Fruit fly (Drosophila melanogaster) whole organism, adult: ENCODE results near the gene CG32639.
A peak's percentile ranks its signal among the peaks of the same experiment; 100 is the strongest.

ENCODE experiments used
- CG11617 ChIP-seq: fragments of 200-800 bp; sonication (Bioruptor generic); optimal IDR thresholded peaks from 2 replicates; lab custom pipeline; 2017; ENCODE audit warnings: mild to moderate bottlenecking, missing biosample characterization, missing genetic modification reagents, missing genetic modification characterization
- CG12768 ChIP-seq: fragments of 200-800 bp; sonication (Bioruptor generic); optimal IDR thresholded peaks from 2 replicates; lab custom pipeline; 2017; ENCODE audit warnings: missing biosample characterization, missing genetic modification characterization, mild to moderate bottlenecking, moderate library complexity, missing genetic modification reagents
- CG14711 ChIP-seq: fragments of 200-800 bp; sonication (Bioruptor generic); optimal IDR thresholded peaks from 2 replicates; lab custom pipeline; 2018; ENCODE audit warnings: missing biosample characterization, mild to moderate bottlenecking, missing genetic modification characterization, moderate library complexity
- CG1620 ChIP-seq: fragments of 200-800 bp; sonication (Bioruptor generic); optimal IDR thresholded peaks from 2 replicates; lab custom pipeline; 2016; ENCODE audit warnings: missing biosample characterization, missing genetic modification characterization
- CG33017 ChIP-seq: fragments of 200-800 bp; sonication (Bioruptor generic); optimal IDR thresholded peaks from 2 replicates; lab custom pipeline; 2018; ENCODE audit warnings: missing biosample characterization, mild to moderate bottlenecking, missing genetic modification characterization, moderate library complexity
- CG5204 ChIP-seq: fragments of 200-800 bp; sonication (Bioruptor generic); optimal IDR thresholded peaks from 2 replicates; lab custom pipeline; 2016; ENCODE audit warnings: missing biosample characterization, missing genetic modification characterization
- CG7045 ChIP-seq: fragments of 200-800 bp; sonication (Bioruptor generic); optimal IDR thresholded peaks from 2 replicates; lab custom pipeline; 2017; ENCODE audit warnings: missing biosample characterization, mild to moderate bottlenecking, missing genetic modification characterization
- CG7101 ChIP-seq: fragments of 200-800 bp; sonication (Bioruptor generic); optimal IDR thresholded peaks from 2 replicates; lab custom pipeline; 2018; ENCODE audit warnings: missing biosample characterization, mild to moderate bottlenecking, missing genetic modification characterization, moderate library complexity
- Clk ChIP-seq: fragments of 200-800 bp; sonication (Bioruptor generic); optimal IDR thresholded peaks from 2 replicates; lab custom pipeline; 2017; ENCODE audit warnings: missing biosample characterization, missing genetic modification characterization
- Crg-1 ChIP-seq: fragments of 200-800 bp; sonication (Bioruptor generic); optimal IDR thresholded peaks from 2 replicates; lab custom pipeline; 2016; ENCODE audit warnings: missing biosample characterization, missing genetic modification characterization
- Hr96 ChIP-seq: fragments of 200-800 bp; sonication (Bioruptor generic); optimal IDR thresholded peaks from 2 replicates; lab custom pipeline; 2016; ENCODE audit warnings: missing biosample characterization, missing genetic modification characterization
- Mnt ChIP-seq: fragments of 200-800 bp; sonication (Bioruptor generic); optimal IDR thresholded peaks from 2 replicates; lab custom pipeline; 2016; ENCODE audit warnings: missing biosample characterization, mild to moderate bottlenecking, missing genetic modification characterization
- bab1 ChIP-seq: fragments of 200-800 bp; sonication (Bioruptor generic); optimal IDR thresholded peaks from 3 replicates; lab custom pipeline; 2019; ENCODE audit warnings: missing biosample characterization, mild to moderate bottlenecking, missing genetic modification characterization, moderate library complexity
- cic ChIP-seq: fragments of 200-800 bp; sonication (Bioruptor generic); optimal IDR thresholded peaks from 2 replicates; lab custom pipeline; 2017; ENCODE audit warnings: missing biosample characterization, mild to moderate bottlenecking, missing genetic modification characterization, moderate library complexity
- cnc ChIP-seq, 2 experiments: fragments of >200 bp; optimal IDR thresholded peaks; 2 replicates each; lab custom pipeline; 2017
- kay ChIP-seq: fragments of 200-800 bp; sonication (Bioruptor generic); peaks from one replicate; lab custom pipeline; 2016; ENCODE audit warnings: missing biosample characterization, missing genetic modification characterization, borderline replicate concordance
- ovo ChIP-seq: fragments of 200-800 bp; sonication (Bioruptor generic); optimal IDR thresholded peaks from 2 replicates; lab custom pipeline; 2016; ENCODE audit warnings: missing biosample characterization, missing genetic modification characterization
- pad ChIP-seq: fragments of 200-800 bp; sonication (Bioruptor generic); optimal IDR thresholded peaks from 3 replicates; lab custom pipeline; 2017; ENCODE audit warnings: missing biosample characterization, missing genetic modification characterization, mild to moderate bottlenecking, moderate library complexity, missing genetic modification reagents
- tj ChIP-seq: fragments of 200-800 bp; sonication (Bioruptor generic); optimal IDR thresholded peaks from 3 replicates; lab custom pipeline; 2017; ENCODE audit warnings: missing biosample characterization, mild to moderate bottlenecking, missing genetic modification characterization, moderate library complexity
- toe ChIP-seq: fragments of 200-800 bp; sonication (Bioruptor generic); optimal IDR thresholded peaks from 2 replicates; lab custom pipeline; 2016; ENCODE audit warnings: missing biosample characterization, missing genetic modification characterization

Gene CG32639

dm6 chrX:13220418-13220817 is 15.9 kb downstream of the CG32639 start:
- TF ChIP-seq kay (GFP tag; lab: Kevin White, UChicago) (peak; percentile 61), ovo (GFP tag; lab: Kevin White, UChicago) (no peak), CG33017 (tag; lab: Kevin White, UChicago) (no peak)

- TF ChIP-seq toe (no peak), Mnt (no peak)
Measured at dm6 chrX:13219290-13219689, 17.1 kb downstream of the CG32639 start.

dm6 chrX:13214056-13214455 is 22.3 kb downstream of the CG32639 start:
- TF ChIP-seq CG7045 (no peak), CG33017 (tag; lab: Kevin White, UChicago) (no peak), tj (GFP tag; lab: Kevin White, UChicago) (peak; percentile 16), kay (GFP tag; lab: Kevin White, UChicago) (peak; percentile 17), CG1620 (GFP tag; lab: Kevin White, UChicago) (peak; percentile 43), Mnt (peak; percentile 5), CG11617 (peak; percentile 6), CG14711 (tag; lab: Kevin White, UChicago) (peak; percentile 36), CG7101 (tag; lab: Kevin White, UChicago) (peak; percentile 37), bab1 (GFP tag; lab: Kevin White, UChicago) (peak; percentile 42)

- TF ChIP-seq tj (GFP tag; lab: Kevin White, UChicago) (no peak), CG7101 (tag; lab: Kevin White, UChicago) (no peak), toe (no peak), CG5204 (no peak), Mnt (peak; percentile 14)
Measured at dm6 chrX:13212138-13212481, 24.3 kb downstream of the CG32639 start, which contains the start of gene REG. REG (plus strand) TSS chrX:13212325.

DNA sequence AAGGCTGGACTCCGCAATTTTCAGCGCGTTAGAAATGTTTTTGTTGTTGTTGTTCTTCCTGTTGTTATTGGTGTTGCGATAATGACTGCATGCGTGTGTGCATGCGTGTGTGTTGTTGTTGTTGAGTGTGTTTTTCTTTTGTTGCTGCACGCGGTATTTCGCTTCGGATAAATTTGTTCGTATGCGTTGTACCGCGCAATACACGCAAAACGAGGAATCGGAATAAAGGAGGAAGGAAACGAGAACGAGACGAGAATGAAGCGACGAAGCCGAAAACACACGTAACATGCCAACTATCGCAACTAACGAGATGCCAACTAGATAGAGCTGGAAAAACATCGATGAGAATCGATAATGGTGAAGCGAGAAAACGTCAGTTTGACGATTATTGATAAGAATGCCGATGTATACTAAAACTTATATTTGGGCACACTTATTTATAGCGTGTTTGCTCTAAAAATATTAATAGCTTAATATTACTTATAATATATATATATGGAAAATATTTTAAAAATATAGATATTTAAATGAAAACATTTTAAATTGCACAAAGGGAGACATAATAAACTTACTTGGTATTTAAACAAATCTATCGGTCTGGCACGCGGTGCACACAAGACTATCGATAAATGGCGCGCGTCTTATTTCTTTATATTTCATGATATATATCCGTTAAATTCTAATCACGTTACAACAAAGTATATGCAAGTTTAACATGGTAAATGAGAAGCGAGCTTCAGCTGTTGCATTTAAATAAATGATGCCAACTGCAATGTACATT is 24.8 kb downstream of the CG32639 start, which contains the start of gene sno:
sno (minus strand) TSS at position 318 of the 781 bp plus-strand sequence.
- TF ChIP-seq CG33017 (tag; lab: Kevin White, UChicago) (no peak), ovo (GFP tag; lab: Kevin White, UChicago) (peak; percentile 5), CG7045 (no peak), bab1 (GFP tag; lab: Kevin White, UChicago) (peak; percentile 25), Mnt (peak; percentile 77), CG11617 (no peak), Hr96 (GFP tag; lab: Kevin White, UChicago) (no peak), tj (GFP tag; lab: Kevin White, UChicago) (peak; percentile 64), CG1620 (GFP tag; lab: Kevin White, UChicago) (no peak)

- TF ChIP-seq bab1 (GFP tag; lab: Kevin White, UChicago) (peak; percentile 11), Mnt (peak; percentile 20), Crg-1 (GFP tag; lab: Kevin White, UChicago) (no peak)
Measured at dm6 chrX:13210429-13210828, 25.9 kb downstream of the CG32639 start.

- TF ChIP-seq CG7101 (tag; lab: Kevin White, UChicago) = no peak
- no peak for TF ChIP-seq Mnt
- TF ChIP-seq CG1620 (GFP tag; lab: Kevin White, UChicago) = no peak
- TF ChIP-seq toe = no peak
- no peak for TF ChIP-seq pad (GFP tag; lab: Kevin White, UChicago)
- TF ChIP-seq tj (GFP tag; lab: Kevin White, UChicago) = no peak
- no peak for TF ChIP-seq cic (GFP tag; lab: Kevin White, UChicago)
- TF ChIP-seq CG12768 = no peak
- no peak for TF ChIP-seq CG5204
- no peak for TF ChIP-seq Clk (GFP tag; lab: Kevin White, UChicago)
- no peak for TF ChIP-seq cnc (optimal IDR thresholded peaks at IDR 0.05; lab: Kevin White, UChicago)
- TF ChIP-seq bab1 (GFP tag; lab: Kevin White, UChicago) = no peak
- no peak for TF ChIP-seq CG33017 (tag; lab: Kevin White, UChicago)
- no peak for TF ChIP-seq CG7045
- TF ChIP-seq ovo (GFP tag; lab: Kevin White, UChicago) = no peak
- no peak for TF ChIP-seq CG11617
- TF ChIP-seq kay (GFP tag; lab: Kevin White, UChicago) = no peak
Measured at dm6 chrX:13209410-13209809, 27.0 kb downstream of the CG32639 start.

DNA sequence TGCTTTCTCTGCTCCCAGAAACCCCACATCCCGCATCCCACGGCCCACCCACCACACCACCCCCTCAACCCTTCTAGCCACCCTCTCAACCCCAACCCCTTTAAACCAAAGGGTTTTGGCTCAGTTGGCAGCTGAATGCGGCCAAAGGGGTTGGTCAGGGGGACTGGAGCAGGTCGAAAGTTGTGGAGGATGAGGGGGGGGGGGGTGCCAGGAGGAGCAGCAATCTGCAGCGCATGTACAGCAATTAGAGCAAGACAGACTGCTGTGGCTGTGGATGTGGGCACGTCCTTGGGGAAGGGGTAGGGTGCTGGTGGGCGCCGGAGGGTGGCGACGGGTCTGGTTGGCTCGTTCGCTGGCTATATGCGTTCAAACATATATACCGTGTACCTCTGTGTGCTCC is 27.8 kb downstream of the CG32639 start:
- TF ChIP-seq Mnt (no peak), Hr96 (GFP tag; lab: Kevin White, UChicago) (no peak), kay (GFP tag; lab: Kevin White, UChicago) (no peak), cic (GFP tag; lab: Kevin White, UChicago) (no peak), CG14711 (tag; lab: Kevin White, UChicago) (no peak), Clk (GFP tag; lab: Kevin White, UChicago) (no peak), CG7045 (no peak), CG7101 (tag; lab: Kevin White, UChicago) (no peak), CG11617 (no peak), CG12768 (no peak), cnc (optimal IDR thresholded peaks at IDR 0.05; lab: Kevin White, UChicago) (no peak), CG1620 (GFP tag; lab: Kevin White, UChicago) (no peak)
